Worm (Caenorhabditis elegans) whole organism, late embryonic: ENCODE measurements around the gene ceh-75.

ENCODE experiments used
- lim-6 ChIP-seq: sonication (generic microtip); optimal IDR thresholded peaks from 2 replicates; lab custom pipeline; 2016; ENCODE audit warnings: missing genetic modification characterization, missing compliant biosample characterization
- nhr-11 ChIP-seq: fragments of 150-350 bp; optimal IDR thresholded peaks from 2 replicates; lab custom pipeline; 2014; ENCODE audit warnings: missing biosample characterization, missing genetic modification characterization

- no peak for TF ChIP-seq nhr-11 (tag; lab: Kevin White, UChicago)
- TF ChIP-seq lim-6 (tag; lab: Kevin White, UChicago): no peak
These were observed 6.1 kb upstream of the ceh-75 start, which contains the start of gene mec-9 for ce11 chrV:9915021-9915420.
